Fruit fly (Drosophila melanogaster) whole organism, adult: Measurements from ENCODE around the gene CG9426.

Experiments
- CG11617 ChIP-seq: fragments of 200-800 bp; sonication (Bioruptor generic); optimal IDR thresholded peaks from 2 replicates; lab custom pipeline; 2017; ENCODE audit warnings: mild to moderate bottlenecking, missing biosample characterization, missing genetic modification reagents, missing genetic modification characterization
- CG12768 ChIP-seq: fragments of 200-800 bp; sonication (Bioruptor generic); optimal IDR thresholded peaks from 2 replicates; lab custom pipeline; 2017; ENCODE audit warnings: missing biosample characterization, missing genetic modification characterization, mild to moderate bottlenecking, moderate library complexity, missing genetic modification reagents
- CG14711 ChIP-seq: fragments of 200-800 bp; sonication (Bioruptor generic); optimal IDR thresholded peaks from 2 replicates; lab custom pipeline; 2018; ENCODE audit warnings: missing biosample characterization, mild to moderate bottlenecking, missing genetic modification characterization, moderate library complexity
- CG1620 ChIP-seq: fragments of 200-800 bp; sonication (Bioruptor generic); optimal IDR thresholded peaks from 2 replicates; lab custom pipeline; 2016; ENCODE audit warnings: missing biosample characterization, missing genetic modification characterization
- CG33017 ChIP-seq: fragments of 200-800 bp; sonication (Bioruptor generic); optimal IDR thresholded peaks from 2 replicates; lab custom pipeline; 2018; ENCODE audit warnings: missing biosample characterization, mild to moderate bottlenecking, missing genetic modification characterization, moderate library complexity
- CG5204 ChIP-seq: fragments of 200-800 bp; sonication (Bioruptor generic); optimal IDR thresholded peaks from 2 replicates; lab custom pipeline; 2016; ENCODE audit warnings: missing biosample characterization, missing genetic modification characterization
- CG7045 ChIP-seq: fragments of 200-800 bp; sonication (Bioruptor generic); optimal IDR thresholded peaks from 2 replicates; lab custom pipeline; 2017; ENCODE audit warnings: missing biosample characterization, mild to moderate bottlenecking, missing genetic modification characterization
- CG7101 ChIP-seq: fragments of 200-800 bp; sonication (Bioruptor generic); optimal IDR thresholded peaks from 2 replicates; lab custom pipeline; 2018; ENCODE audit warnings: missing biosample characterization, mild to moderate bottlenecking, missing genetic modification characterization, moderate library complexity
- Clk ChIP-seq: fragments of 200-800 bp; sonication (Bioruptor generic); optimal IDR thresholded peaks from 2 replicates; lab custom pipeline; 2017; ENCODE audit warnings: missing biosample characterization, missing genetic modification characterization
- Crg-1 ChIP-seq: fragments of 200-800 bp; sonication (Bioruptor generic); optimal IDR thresholded peaks from 2 replicates; lab custom pipeline; 2016; ENCODE audit warnings: missing biosample characterization, missing genetic modification characterization
- Hr96 ChIP-seq: fragments of 200-800 bp; sonication (Bioruptor generic); optimal IDR thresholded peaks from 2 replicates; lab custom pipeline; 2016; ENCODE audit warnings: missing biosample characterization, missing genetic modification characterization
- Mnt ChIP-seq: fragments of 200-800 bp; sonication (Bioruptor generic); optimal IDR thresholded peaks from 2 replicates; lab custom pipeline; 2016; ENCODE audit warnings: missing biosample characterization, mild to moderate bottlenecking, missing genetic modification characterization
- bab1 ChIP-seq: fragments of 200-800 bp; sonication (Bioruptor generic); optimal IDR thresholded peaks from 3 replicates; lab custom pipeline; 2019; ENCODE audit warnings: missing biosample characterization, mild to moderate bottlenecking, missing genetic modification characterization, moderate library complexity
- cic ChIP-seq: fragments of 200-800 bp; sonication (Bioruptor generic); optimal IDR thresholded peaks from 2 replicates; lab custom pipeline; 2017; ENCODE audit warnings: missing biosample characterization, mild to moderate bottlenecking, missing genetic modification characterization, moderate library complexity
- kay ChIP-seq: fragments of 200-800 bp; sonication (Bioruptor generic); peaks from one replicate; lab custom pipeline; 2016; ENCODE audit warnings: missing biosample characterization, missing genetic modification characterization, borderline replicate concordance
- ovo ChIP-seq: fragments of 200-800 bp; sonication (Bioruptor generic); optimal IDR thresholded peaks from 2 replicates; lab custom pipeline; 2016; ENCODE audit warnings: missing biosample characterization, missing genetic modification characterization
- pad ChIP-seq: fragments of 200-800 bp; sonication (Bioruptor generic); optimal IDR thresholded peaks from 3 replicates; lab custom pipeline; 2017; ENCODE audit warnings: missing biosample characterization, missing genetic modification characterization, mild to moderate bottlenecking, moderate library complexity, missing genetic modification reagents
- tj ChIP-seq: fragments of 200-800 bp; sonication (Bioruptor generic); optimal IDR thresholded peaks from 3 replicates; lab custom pipeline; 2017; ENCODE audit warnings: missing biosample characterization, mild to moderate bottlenecking, missing genetic modification characterization, moderate library complexity
- toe ChIP-seq: fragments of 200-800 bp; sonication (Bioruptor generic); optimal IDR thresholded peaks from 2 replicates; lab custom pipeline; 2016; ENCODE audit warnings: missing biosample characterization, missing genetic modification characterization

CG9426 gene

dm6 chr2L:13239689-13240088 is 20.0 kb upstream of the CG9426 start, which contains the start of gene Jhbp13:
Gene Jhbp13 (plus strand): TSS chr2L:13239989.
- no peak for TF ChIP-seq CG12768 (GFP tag; lab: Kevin White, UChicago)
- peak; percentile 45 for TF ChIP-seq kay (GFP tag; lab: Kevin White, UChicago)

dm6 chr2L:13236194-13236593 is 16.5 kb upstream of the CG9426 start, which contains the start of gene Jhbp14:
Gene Jhbp14 (plus strand): TSS chr2L:13236494.
- no peak for TF ChIP-seq Clk
- no peak for TF ChIP-seq Crg-1 (GFP tag; lab: Kevin White, UChicago)
- no peak for TF ChIP-seq CG5204
- TF ChIP-seq Hr96 (GFP tag; lab: Kevin White, UChicago) = no peak
- no peak for TF ChIP-seq CG7045 (GFP tag; lab: Kevin White, UChicago)
- no peak for TF ChIP-seq kay (GFP tag; lab: Kevin White, UChicago)
- no peak for TF ChIP-seq pad (GFP tag; lab: Kevin White, UChicago)

dm6 chr2L:13234610-13235489 is 15.1 kb upstream of the CG9426 start, which contains the start of gene Mabi:
Gene Mabi (minus strand): TSS chr2L:13234660.
- TF ChIP-seq CG1620 (GFP tag; lab: Kevin White, UChicago) = no peak
- no peak for TF ChIP-seq CG12768 (GFP tag; lab: Kevin White, UChicago)
- TF ChIP-seq CG7045 (GFP tag; lab: Kevin White, UChicago) = no peak
- no peak for TF ChIP-seq CG7101 (tag; lab: Kevin White, UChicago)
- TF ChIP-seq CG11617 (GFP tag; lab: Kevin White, UChicago) = no peak
- TF ChIP-seq CG14711 = no peak
- TF ChIP-seq Mnt (GFP tag; lab: Kevin White, UChicago) = no peak
- no peak for TF ChIP-seq kay (GFP tag; lab: Kevin White, UChicago)
- TF ChIP-seq toe (GFP tag; lab: Kevin White, UChicago) = no peak

dm6 chr2L:13231739-13232138 is 12.0 kb upstream of the CG9426 start, which contains the start of gene Prosalpha6T:
Gene Prosalpha6T (plus strand): TSS chr2L:13232039.
- TF ChIP-seq CG11617 (GFP tag; lab: Kevin White, UChicago) (no peak), kay (GFP tag; lab: Kevin White, UChicago) (peak; percentile 6)

DNA sequence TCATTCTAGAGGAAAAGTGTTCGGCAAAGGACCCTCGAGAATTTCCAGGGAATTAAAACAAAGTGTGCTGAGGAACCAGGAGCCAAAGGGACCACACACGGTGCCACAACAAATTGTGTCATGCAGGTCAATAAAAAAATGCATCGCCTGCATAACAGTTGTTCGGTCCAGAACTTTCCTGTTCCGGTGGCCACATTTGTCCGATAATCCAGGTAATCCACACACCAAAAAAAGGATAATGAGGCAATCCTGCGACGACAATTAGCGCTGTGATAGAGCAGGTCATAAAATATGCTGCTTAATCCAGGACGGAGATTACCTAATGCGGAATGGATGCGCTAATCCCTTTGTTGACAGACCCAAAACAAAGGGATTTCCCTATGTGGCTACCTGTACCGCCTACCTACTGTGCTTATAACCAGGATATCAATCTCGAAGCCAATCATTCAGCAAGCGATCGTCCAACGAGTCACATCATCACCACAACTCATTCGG is 9.7 kb upstream of the CG9426 start, which contains the start of gene CG16815:
TSS of gene CG16815 (plus strand) at position 445 of the 495 bp plus-strand sequence.
- TF ChIP-seq bab1 (GFP tag; lab: Kevin White, UChicago) (no peak), pad (GFP tag; lab: Kevin White, UChicago) (no peak), ovo (no peak), CG14711 (no peak), tj (GFP tag; lab: Kevin White, UChicago) (no peak), Clk (no peak), CG11617 (GFP tag; lab: Kevin White, UChicago) (no peak), kay (GFP tag; lab: Kevin White, UChicago) (no peak), Mnt (GFP tag; lab: Kevin White, UChicago) (no peak), CG5204 (no peak)

- TF ChIP-seq CG1620 (GFP tag; lab: Kevin White, UChicago) (no peak), pad (GFP tag; lab: Kevin White, UChicago) (no peak), Hr96 (GFP tag; lab: Kevin White, UChicago) (no peak), toe (GFP tag; lab: Kevin White, UChicago) (no peak), CG7045 (GFP tag; lab: Kevin White, UChicago) (no peak), Crg-1 (GFP tag; lab: Kevin White, UChicago) (no peak), CG12768 (GFP tag; lab: Kevin White, UChicago) (no peak), CG14711 (no peak), CG5204 (no peak), tj (GFP tag; lab: Kevin White, UChicago) (no peak), Mnt (GFP tag; lab: Kevin White, UChicago) (no peak), CG11617 (GFP tag; lab: Kevin White, UChicago) (no peak), cic (GFP tag; lab: Kevin White, UChicago) (no peak), CG7101 (tag; lab: Kevin White, UChicago) (no peak), bab1 (GFP tag; lab: Kevin White, UChicago) (no peak), kay (GFP tag; lab: Kevin White, UChicago) (no peak), CG33017 (tag; lab: Kevin White, UChicago) (no peak)
Observed at dm6 chr2L:13227242-13227641, 7.5 kb upstream of the CG9426 start, which contains the start of gene CG16813. Gene CG16813 (plus strand): TSS chr2L:13227529.
